Fruit fly (Drosophila melanogaster): Measurements from ENCODE around the gene Ras64B.

Ras64B gene

DNA sequence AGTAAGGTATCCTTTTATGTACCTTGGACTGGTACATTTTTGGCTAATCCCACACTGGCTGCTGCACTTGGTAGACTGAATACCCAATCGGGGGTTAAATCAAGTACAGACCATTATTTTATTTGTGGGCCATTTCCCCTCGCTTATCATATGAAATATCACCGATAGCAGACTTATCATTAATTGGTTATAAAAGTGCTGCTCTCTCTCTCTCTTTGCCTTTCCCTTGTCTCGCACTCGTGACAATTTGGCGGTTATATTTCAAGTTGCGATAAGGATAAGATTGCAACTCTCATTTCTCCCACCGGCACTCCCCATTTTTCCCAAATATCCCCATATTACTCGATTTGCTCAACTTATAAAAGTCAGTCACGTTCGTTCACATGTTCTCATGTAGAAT is 23.2 kb upstream of the Ras64B start:
- no peak for TF ChIP-seq CG9817 (tag; optimal IDR thresholded peaks at IDR 0.05)
- no peak for TF ChIP-seq Tbp (GFP tag; optimal IDR thresholded peaks at IDR 0.05)
- no peak for TF ChIP-seq Max (GFP tag; optimal IDR thresholded peaks at IDR 0.05)
- TF ChIP-seq nerfin-2 (GFP tag; IDR thresholded peaks at IDR 0.05; ENCODE audit: partially characterized antibody), result no peak
- TF ChIP-seq Deaf1 (tag; optimal IDR thresholded peaks at IDR 0.05), result no peak
- no peak for TF ChIP-seq D19A (tag; optimal IDR thresholded peaks at IDR 0.05)
- TF ChIP-seq B-H2 (GFP tag; optimal IDR thresholded peaks at IDR 0.05), result no peak
- peak; percentile 60 for TF ChIP-seq exex (tag; optimal IDR thresholded peaks at IDR 0.05)
- TF ChIP-seq grn (GFP tag; optimal IDR thresholded peaks at IDR 0.05), result peak; percentile 44
- TF ChIP-seq Trl (optimal IDR thresholded peaks at IDR 0.05), result peak in 1 of 2 experiments; percentile 7
- TF ChIP-seq Trl (GFP tag; optimal IDR thresholded peaks at IDR 0.05), result no peak
- no peak for TF ChIP-seq CG17385 (GFP tag; optimal IDR thresholded peaks at IDR 0.05)
- TF ChIP-seq CG6689 (GFP tag; IDR thresholded peaks at IDR 0.05), result no peak
- TF ChIP-seq CG13123 (GFP tag; optimal IDR thresholded peaks at IDR 0.05), result no peak
- TF ChIP-seq unpg (GFP tag; optimal IDR thresholded peaks at IDR 0.05), result no peak
- TF ChIP-seq ATbp (GFP tag; optimal IDR thresholded peaks at IDR 0.05), result no peak
- TF ChIP-seq CG12942 (GFP tag; optimal IDR thresholded peaks at IDR 0.05), result no peak
- no peak for TF ChIP-seq MBD-R2 (GFP tag; IDR thresholded peaks at IDR 0.05)
- TF ChIP-seq CG1529 (GFP tag; optimal IDR thresholded peaks at IDR 0.05), result no peak
- TF ChIP-seq amos (GFP tag; IDR thresholded peaks at IDR 0.05; ENCODE audit: partially characterized antibody), result no peak
- TF ChIP-seq tio (GFP tag; optimal IDR thresholded peaks at IDR 0.05), result no peak
- no peak for TF ChIP-seq dati (GFP tag; IDR thresholded peaks at IDR 0.05)
- TF ChIP-seq CG34376 (GFP tag; optimal IDR thresholded peaks at IDR 0.05), result peak; percentile 13

DNA sequence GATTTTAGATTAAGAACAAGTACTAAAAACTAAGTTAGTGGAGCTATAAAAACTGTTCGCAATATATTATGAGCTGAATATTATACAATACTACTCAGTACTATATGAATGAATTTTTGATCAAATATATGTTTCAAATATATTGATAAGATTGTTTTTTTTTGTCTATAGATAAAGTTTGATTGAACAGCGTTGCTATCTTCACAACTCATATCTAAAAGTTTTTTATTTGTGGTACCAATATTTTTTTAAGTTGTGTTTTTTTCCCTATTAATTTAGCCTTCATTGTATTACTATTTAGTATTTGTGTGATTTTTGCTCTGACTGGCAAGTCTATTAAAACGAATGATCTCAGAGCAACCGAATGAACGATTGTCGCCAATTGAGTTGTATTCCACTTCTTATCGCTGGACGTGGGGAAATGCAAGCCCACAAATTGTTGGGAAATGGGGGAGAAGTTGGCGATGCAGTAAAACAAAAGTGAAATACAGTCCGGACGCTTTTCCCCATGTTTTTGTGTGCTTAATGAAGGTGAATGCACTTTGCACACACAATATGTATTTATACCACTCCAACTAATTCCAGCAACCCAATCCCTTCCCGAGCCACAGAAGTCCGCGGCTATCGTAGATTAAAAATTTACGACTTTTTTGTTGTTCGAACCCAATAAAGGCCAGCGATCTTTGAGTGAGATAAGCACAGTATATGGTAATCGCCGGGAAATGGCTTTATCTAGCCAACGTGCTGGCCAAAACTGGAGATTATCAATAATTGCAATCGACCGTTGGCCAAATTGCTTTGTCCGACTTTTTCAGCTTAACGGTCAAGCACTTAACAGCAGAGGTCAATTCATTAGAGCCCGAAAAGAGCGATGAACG is 22.1 kb upstream of the Ras64B start:
- no peak for TF ChIP-seq CG8089 (GFP tag; optimal IDR thresholded peaks at IDR 0.05)
- peak; percentile 22 for TF ChIP-seq CG2875 (GFP tag; optimal IDR thresholded peaks at IDR 0.05)
- TF ChIP-seq wor (GFP tag; IDR thresholded peaks at IDR 0.05), result no peak
- TF ChIP-seq CG1603 (tag; optimal IDR thresholded peaks at IDR 0.05), result no peak
- TF ChIP-seq her (GFP tag; optimal IDR thresholded peaks at IDR 0.05), result no peak
- peak; percentile 28 for TF ChIP-seq sens (GFP tag)
- TF ChIP-seq Hr51 (GFP tag; optimal IDR thresholded peaks at IDR 0.05), result peak in 1 of 2 experiments; percentile 3
- peak; percentile 16 for TF ChIP-seq PHDP (tag; optimal IDR thresholded peaks at IDR 0.05)
- TF ChIP-seq CG12744 (GFP tag; optimal IDR thresholded peaks at IDR 0.05), result no peak
- no peak for TF ChIP-seq Atf6 (GFP tag; IDR thresholded peaks at IDR 0.05)
- TF ChIP-seq CG6813 (GFP tag; optimal IDR thresholded peaks at IDR 0.05), result no peak
- TF ChIP-seq ci (GFP tag; IDR thresholded peaks at IDR 0.05), result peak; percentile 55; the same call in 2 of the 3 replicates
- peak; percentile 49 for TF ChIP-seq grn (GFP tag; optimal IDR thresholded peaks at IDR 0.05)
- TF ChIP-seq lab (GFP tag; optimal IDR thresholded peaks at IDR 0.05), result peak; percentile 13
- peak; percentile 9; the same call in 1 of the 2 replicates for TF ChIP-seq CG32532 (GFP tag; IDR thresholded peaks at IDR 0.05)
- peak; percentile 10 for TF ChIP-seq Fer3 (tag; optimal IDR thresholded peaks at IDR 0.05)
- TF ChIP-seq CG2678 (tag; optimal IDR thresholded peaks at IDR 0.05), result peak; percentile 13
- TF ChIP-seq CG2202 (tag; optimal IDR thresholded peaks at IDR 0.05), result peak; percentile 3
- TF ChIP-seq CG4854 (GFP tag; optimal IDR thresholded peaks at IDR 0.05), result no peak
- no peak for TF ChIP-seq CG9817 (tag; optimal IDR thresholded peaks at IDR 0.05)
- TF ChIP-seq CG6791 (GFP tag; IDR thresholded peaks at IDR 0.05; ENCODE audit: partially characterized antibody), result no peak
- TF ChIP-seq nmo (GFP tag; optimal IDR thresholded peaks at IDR 0.05), result no peak
- TF ChIP-seq CG15011 (GFP tag; optimal IDR thresholded peaks at IDR 0.05), result no peak
- TF ChIP-seq exex (tag; optimal IDR thresholded peaks at IDR 0.05), result peak; percentile 33
- TF ChIP-seq Med (GFP tag), result peak; percentile 31
- no peak for TF ChIP-seq ara (GFP tag; IDR thresholded peaks at IDR 0.05)
- TF ChIP-seq CG34376 (GFP tag; optimal IDR thresholded peaks at IDR 0.05), result peak; percentile 12
- no peak for TF ChIP-seq Max (GFP tag; optimal IDR thresholded peaks at IDR 0.05)
- 0 out of 3 replicates have a peak, but pooled peaks have one; percentile 13 for TF ChIP-seq gce (GFP tag; IDR thresholded peaks at IDR 0.05)
- TF ChIP-seq mld (GFP tag; IDR thresholded peaks at IDR 0.05; ENCODE audit: partially characterized antibody), result 0 out of 3 replicates have a peak, but pooled peaks have one; percentile 34

All from whole organism, embryonic.